Worm (Caenorhabditis elegans) whole organism, L1 larva: ENCODE measurements around the gene zchc-1A.

Source experiments
- F16B12.6 ChIP-seq: fragments of 150-350 bp; optimal IDR thresholded peaks from 2 replicates; lab custom pipeline; 2014; ENCODE audit warnings: missing biosample characterization, missing genetic modification characterization
- aha-1 ChIP-seq: fragments of 150-350 bp; optimal IDR thresholded peaks from 2 replicates; lab custom pipeline; 2014; ENCODE audit warnings: missing biosample characterization, missing genetic modification characterization
- alr-1 ChIP-seq: fragments of 200-800 bp; sonication (Bioruptor generic); optimal IDR thresholded peaks from 2 replicates; lab custom pipeline; 2018; ENCODE audit warnings: borderline replicate concordance, mild to moderate bottlenecking, missing genetic modification characterization, missing compliant biosample characterization
- ama-1 ChIP-seq: fragments of 150-350 bp; optimal IDR thresholded peaks from 2 replicates; lab custom pipeline; 2014
- blmp-1 ChIP-seq: fragments of 150-350 bp; optimal IDR thresholded peaks from 2 replicates; lab custom pipeline; 2014; ENCODE audit warnings: missing biosample characterization, missing genetic modification characterization
- ceh-82 ChIP-seq, 3 experiments: fragments of 150-350 bp in 1 of 3; sonication (generic microtip) in 2 of 3; optimal IDR thresholded peaks; 2 replicates each; lab custom pipeline; 2014 to 2017; ENCODE audit warnings: missing biosample characterization in 3 of 3, missing genetic modification characterization in 3 of 3
- ces-1 ChIP-seq: fragments of 150-350 bp; optimal IDR thresholded peaks from 2 replicates; lab custom pipeline; 2014; ENCODE audit warnings: missing biosample characterization, missing genetic modification reagents, missing genetic modification characterization
- dsc-1 ChIP-seq: sonication (generic microtip); optimal IDR thresholded peaks from 2 replicates; lab custom pipeline; 2016; ENCODE audit warnings: mild to moderate bottlenecking, missing genetic modification characterization, missing compliant biosample characterization
- efl-1 ChIP-seq, 4 experiments: fragments of 150-350 bp; optimal IDR thresholded peaks in 3 of 4; peaks in 1 of 4; 1 replicate in 1 of 4; 2 replicates in 3 of 4; lab custom pipeline; 2014; ENCODE audit warnings: missing biosample characterization in 2 of 4, missing genetic modification characterization in 2 of 4, missing genetic modification reagents in 2 of 4
- egl-27 ChIP-seq, 2 experiments: fragments of 150-350 bp in 1 of 2; sonication (generic microtip); optimal IDR thresholded peaks; 3 replicates each; lab custom pipeline; 2017 to 2018; ENCODE audit warnings: missing biosample characterization in 2 of 2, missing genetic modification characterization in 2 of 2, missing genetic modification reagents in 2 of 2
- elt-3 ChIP-seq, 6 experiments: fragments of 150-350 bp in 1 of 6; sonication (generic microtip); optimal IDR thresholded peaks; 2 replicates each; lab custom pipeline; 2017 to 2018; ENCODE audit warnings: missing biosample characterization in 6 of 6, missing genetic modification characterization in 6 of 6, inconsistent platforms in 1 of 6
- fkh-10 ChIP-seq: sonication (generic microtip); optimal IDR thresholded peaks from 2 replicates; lab custom pipeline; 2017; ENCODE audit warnings: missing biosample characterization, missing genetic modification reagents, missing genetic modification characterization
- fkh-4 ChIP-seq: sonication (generic microtip); optimal IDR thresholded peaks from 2 replicates; lab custom pipeline; 2016; ENCODE audit warnings: missing compliant biosample characterization, missing genetic modification characterization, borderline replicate concordance
- fos-1 ChIP-seq: fragments of 150-350 bp; optimal IDR thresholded peaks from 2 replicates; lab custom pipeline; 2014; ENCODE audit warnings: missing biosample characterization, missing genetic modification characterization
- grh-1 ChIP-seq: fragments of 200-800 bp; sonication (Bioruptor generic); IDR thresholded peaks from 2 replicates; pipeline ENCODE4 v1.3.6; 2022; ENCODE audit warnings: missing genetic modification reagents, missing genetic modification characterization, missing compliant biosample characterization
- hlh-4 ChIP-seq: sonication (generic microtip); optimal IDR thresholded peaks from 2 replicates; lab custom pipeline; 2016; ENCODE audit warnings: mild to moderate bottlenecking, missing genetic modification characterization, missing compliant biosample characterization
- irx-1 ChIP-seq: sonication (generic microtip); optimal IDR thresholded peaks from 2 replicates; lab custom pipeline; 2016; ENCODE audit warnings: missing genetic modification characterization, missing compliant biosample characterization
- lin-13 ChIP-seq: fragments of 150-350 bp; optimal IDR thresholded peaks from 2 replicates; lab custom pipeline; 2014; ENCODE audit warnings: missing biosample characterization, missing genetic modification reagents, missing genetic modification characterization
- lin-14 ChIP-seq: fragments of 200-800 bp; sonication (Bioruptor generic); optimal IDR thresholded peaks from 2 replicates; lab custom pipeline; 2018; ENCODE audit warnings: mild to moderate bottlenecking, missing genetic modification characterization, moderate library complexity, missing compliant biosample characterization
- lin-15B ChIP-seq: fragments of 150-350 bp; sonication (generic microtip); optimal IDR thresholded peaks from 3 replicates; lab custom pipeline; 2014; ENCODE audit warnings: missing biosample characterization, missing genetic modification characterization
- lin-39 ChIP-seq: fragments of 150-350 bp; optimal IDR thresholded peaks from 2 replicates; lab custom pipeline; 2014; ENCODE audit warnings: missing biosample characterization, missing genetic modification reagents, missing genetic modification characterization
- lsy-2 ChIP-seq, 2 experiments: fragments of 150-350 bp; optimal IDR thresholded peaks; 2 replicates each; lab custom pipeline; 2014; ENCODE audit warnings: missing biosample characterization in 2 of 2, missing genetic modification characterization in 2 of 2
- mab-9 ChIP-seq: fragments of 200-800 bp; sonication (Bioruptor generic); IDR thresholded peaks from 2 replicates; pipeline ENCODE4 v1.3.6; 2022; ENCODE audit warnings: missing genetic modification reagents, missing genetic modification characterization, missing compliant biosample characterization
- mep-1 ChIP-seq: fragments of 150-350 bp; optimal IDR thresholded peaks from 2 replicates; lab custom pipeline; 2014; ENCODE audit warnings: missing biosample characterization, missing genetic modification characterization
- nhr-12 ChIP-seq: sonication (generic microtip); optimal IDR thresholded peaks from 2 replicates; lab custom pipeline; 2017; ENCODE audit warnings: missing biosample characterization, missing genetic modification characterization
- nhr-19 ChIP-seq: fragments of 200-800 bp; sonication (Bioruptor generic); conservative IDR thresholded peaks from 2 replicates; pipeline ENCODE4 v1.3.6; 2022; ENCODE audit warnings: missing genetic modification characterization, missing compliant biosample characterization
- nhr-20 ChIP-seq: sonication (generic microtip); optimal IDR thresholded peaks from 2 replicates; lab custom pipeline; 2016; ENCODE audit warnings: mild to moderate bottlenecking, missing genetic modification characterization, missing compliant biosample characterization
- nhr-28 ChIP-seq: fragments of 150-350 bp; optimal IDR thresholded peaks from 2 replicates; lab custom pipeline; 2014; ENCODE audit warnings: missing biosample characterization, missing genetic modification characterization
- nhr-71 ChIP-seq: sonication (generic microtip); optimal IDR thresholded peaks from 2 replicates; lab custom pipeline; 2016; ENCODE audit warnings: mild to moderate bottlenecking, missing genetic modification characterization, moderate library complexity, missing compliant biosample characterization
- nhr-77 ChIP-seq: fragments of 150-350 bp; optimal IDR thresholded peaks from 2 replicates; lab custom pipeline; 2014; ENCODE audit warnings: missing biosample characterization, missing genetic modification characterization
- nhr-85 ChIP-seq: sonication (generic microtip); peaks from one replicate; lab custom pipeline; 2016; ENCODE audit warnings: missing genetic modification characterization, inconsistent platforms, missing compliant biosample characterization
- pag-3 ChIP-seq: sonication (generic microtip); optimal IDR thresholded peaks from 2 replicates; lab custom pipeline; 2017; ENCODE audit warnings: missing genetic modification characterization, mild to moderate bottlenecking, missing compliant biosample characterization, antibody characterized with exemption, borderline replicate concordance; ENCODE audit not compliant: insufficient read depth
- rnt-1 ChIP-seq: sonication (generic microtip); optimal IDR thresholded peaks from 2 replicates; lab custom pipeline; 2016; ENCODE audit warnings: mild to moderate bottlenecking, missing genetic modification characterization, moderate library complexity, missing compliant biosample characterization
- skn-1 ChIP-seq: fragments of 150-350 bp; optimal IDR thresholded peaks from 2 replicates; lab custom pipeline; 2014; ENCODE audit warnings: missing biosample characterization, missing genetic modification characterization
- snpc-4 ChIP-seq: fragments of 150-350 bp; optimal IDR thresholded peaks from 2 replicates; lab custom pipeline; 2014; ENCODE audit warnings: missing biosample characterization, missing genetic modification characterization
- snu-23 ChIP-seq: sonication (generic microtip); optimal IDR thresholded peaks from 2 replicates; lab custom pipeline; 2016; ENCODE audit warnings: missing genetic modification characterization, missing compliant biosample characterization
- sptf-1 ChIP-seq: fragments of 150-350 bp; optimal IDR thresholded peaks from 2 replicates; lab custom pipeline; 2014; ENCODE audit warnings: missing biosample characterization, missing genetic modification characterization
- sup-37 ChIP-seq: fragments of 200-800 bp; sonication (Bioruptor generic); optimal IDR thresholded peaks from 2 replicates; lab custom pipeline; 2018; ENCODE audit warnings: mild to moderate bottlenecking, missing genetic modification characterization, missing compliant biosample characterization
- swsn-7 ChIP-seq: sonication (generic microtip); optimal IDR thresholded peaks from 2 replicates; lab custom pipeline; 2016; ENCODE audit warnings: missing genetic modification characterization, missing compliant biosample characterization
- unc-130 ChIP-seq: fragments of 150-350 bp; optimal IDR thresholded peaks from 2 replicates; lab custom pipeline; 2017; ENCODE audit warnings: missing biosample characterization, missing genetic modification characterization, inconsistent platforms
- unc-30 ChIP-seq: sonication (generic microtip); optimal IDR thresholded peaks from 2 replicates; lab custom pipeline; 2017; ENCODE audit warnings: missing biosample characterization, missing genetic modification characterization
- unc-62 ChIP-seq: fragments of 150-350 bp; optimal IDR thresholded peaks from 2 replicates; lab custom pipeline; 2014; ENCODE audit warnings: missing biosample characterization, missing genetic modification reagents, missing genetic modification characterization
- vab-15 ChIP-seq: sonication (generic microtip); optimal IDR thresholded peaks from 2 replicates; lab custom pipeline; 2017; ENCODE audit warnings: missing genotype, mild to moderate bottlenecking, missing genetic modification characterization, missing compliant biosample characterization
- xbp-1 ChIP-seq: sonication (generic microtip); optimal IDR thresholded peaks from 2 replicates; lab custom pipeline; 2016; ENCODE audit warnings: missing genetic modification characterization, missing compliant biosample characterization
- ztf-11 ChIP-seq, 2 experiments: sonication (generic microtip); optimal IDR thresholded peaks; 2 replicates each; lab custom pipeline; 2016 to 2017; ENCODE audit warnings: missing genetic modification characterization in 2 of 2, missing biosample characterization in 1 of 2, missing compliant biosample characterization in 1 of 2

Gene zchc-1A

ce11 chrX:5205561-5205960, 31.4 kb downstream of the zchc-1A start, which contains the start of gene H28G03.2:
H28G03.2 (plus strand) TSS chrX:5205760.
- TF ChIP-seq egl-27 (tag; optimal IDR thresholded peaks at IDR 0.05; lab: Kevin White, UChicago) (no peak), fos-1 (no peak), nhr-71 (tag; lab: Kevin White, UChicago) (peak; percentile 1), lin-14 (GFP tag; lab: Kevin White, UChicago) (peak; percentile 45), skn-1 (no peak), fkh-10 (GFP tag; lab: Kevin White, UChicago) (no peak), F16B12.6 (no peak), rnt-1 (tag; lab: Kevin White, UChicago) (peak; percentile 58), lin-39 (tag; lab: Kevin White, UChicago) (no peak), nhr-28 (tag; lab: Kevin White, UChicago) (no peak), grh-1 (GFP tag; lab: Robert Waterston, UW) (no peak), alr-1 (no peak), ceh-82 (tag; optimal IDR thresholded peaks at IDR 0.05; lab: Kevin White, UChicago) (peak in 1 of 3 experiments; percentile 17), hlh-4 (no peak), unc-62 (GFP tag; lab: Kevin White, UChicago) (no peak), lin-13 (GFP tag; lab: Kevin White, UChicago) (no peak), snu-23 (GFP tag; lab: Kevin White, UChicago) (peak; percentile 9)

ce11 chrX:5207819-5208218, 33.6 kb downstream of the zchc-1A start:
- TF ChIP-seq vab-15 (tag; lab: Kevin White, UChicago), result no peak
- no peak for TF ChIP-seq mep-1
- TF ChIP-seq lsy-2 (tag; optimal IDR thresholded peaks at IDR 0.05; lab: Kevin White, UChicago), result peak in 1 of 2 experiments; percentile 2
- TF ChIP-seq snpc-4 (tag; lab: Kevin White, UChicago), result no peak
- TF ChIP-seq sptf-1 (tag; lab: Kevin White, UChicago), result no peak
- no peak for TF ChIP-seq swsn-7 (tag; lab: Kevin White, UChicago)
- TF ChIP-seq dsc-1 (tag; lab: Kevin White, UChicago), result no peak
- peak; percentile 9 for TF ChIP-seq nhr-20 (tag; lab: Kevin White, UChicago)
- TF ChIP-seq ama-1 (lab: Kevin White, UChicago), result no peak
- TF ChIP-seq snu-23 (GFP tag; lab: Kevin White, UChicago), result no peak

ce11 chrX:5208326-5208725, 34.2 kb downstream of the zchc-1A start:
- TF ChIP-seq pag-3 (tag; lab: Kevin White, UChicago) (peak; percentile 51), nhr-71 (tag; lab: Kevin White, UChicago) (peak; percentile 31), xbp-1 (tag; lab: Kevin White, UChicago) (no peak), rnt-1 (tag; lab: Kevin White, UChicago) (peak; percentile 25)

ce11 chrX:5208831-5209230, 34.7 kb downstream of the zchc-1A start:
- no peak for TF ChIP-seq rnt-1 (tag; lab: Kevin White, UChicago)
- TF ChIP-seq lin-14 (GFP tag; lab: Kevin White, UChicago), result peak; percentile 4
- no peak for TF ChIP-seq nhr-19 (GFP tag; lab: Robert Waterston, UW)
- no peak for TF ChIP-seq sptf-1 (tag; lab: Kevin White, UChicago)
- no peak for TF ChIP-seq mab-9 (GFP tag; lab: Robert Waterston, UW)
- TF ChIP-seq lsy-2 (tag; optimal IDR thresholded peaks at IDR 0.05; lab: Kevin White, UChicago), result no peak
- no peak for TF ChIP-seq lin-15B (tag; lab: Kevin White, UChicago)
- no peak for TF ChIP-seq mep-1
- TF ChIP-seq ces-1 (GFP tag; lab: Kevin White, UChicago), result no peak
- TF ChIP-seq aha-1, result no peak
- peak; percentile 28 for TF ChIP-seq nhr-20 (tag; lab: Kevin White, UChicago)
- no peak for TF ChIP-seq irx-1 (tag; lab: Kevin White, UChicago)
- no peak for TF ChIP-seq swsn-7 (tag; lab: Kevin White, UChicago)
- no peak for TF ChIP-seq ztf-11 (tag; optimal IDR thresholded peaks at IDR 0.05; lab: Kevin White, UChicago)
- peak; percentile 73 for TF ChIP-seq blmp-1 (tag; lab: Kevin White, UChicago)
- no peak for TF ChIP-seq nhr-28 (tag; lab: Kevin White, UChicago)
- TF ChIP-seq lin-13 (GFP tag; lab: Kevin White, UChicago), result no peak
- TF ChIP-seq efl-1 (optimal IDR thresholded peaks at IDR 0.05; lab: Kevin White, UChicago), result no peak
- TF ChIP-seq efl-1 (GFP tag; optimal IDR thresholded peaks at IDR 0.05 in 1 of 2; lab: Kevin White, UChicago), result peak in 1 of 2 experiments; percentile 74
- TF ChIP-seq elt-3 (tag; optimal IDR thresholded peaks at IDR 0.05; lab: Kevin White, UChicago), result peak in 2 of 6 experiments; percentile 50 to 63
- TF ChIP-seq nhr-12 (tag; lab: Kevin White, UChicago), result no peak
- no peak for TF ChIP-seq pag-3 (tag; lab: Kevin White, UChicago)
- TF ChIP-seq fkh-4, result no peak
- TF ChIP-seq dsc-1 (tag; lab: Kevin White, UChicago), result no peak
- TF ChIP-seq nhr-77 (tag; lab: Kevin White, UChicago), result no peak
- TF ChIP-seq sup-37 (GFP tag; lab: Kevin White, UChicago), result no peak
- no peak for TF ChIP-seq unc-130 (tag; lab: Kevin White, UChicago)
- TF ChIP-seq unc-30 (tag; lab: Kevin White, UChicago), result no peak
- TF ChIP-seq nhr-85 (tag; lab: Kevin White, UChicago), result peak; percentile 73
